Worm (Caenorhabditis elegans): ENCODE measurements around the gene apn-1.

Gene apn-1

ce11 chrII:8047264-8047663 lies at the start of gene apn-1:
Gene apn-1, plus strand, starts transcription at chrII:8047564.
- TF ChIP-seq tab-1 (GFP tag; IDR thresholded peaks at IDR 0.05): no peak
- no peak for TF ChIP-seq cog-1 (tag; optimal IDR thresholded peaks at IDR 0.05)
- no peak for TF ChIP-seq ref-1 (GFP tag; conservative IDR thresholded peaks at IDR 0.05)
- no peak for TF ChIP-seq med-1 (GFP tag; optimal IDR thresholded peaks at IDR 0.05; ENCODE audit: insufficient read depth)
- no peak for TF ChIP-seq T22C8.4 (GFP tag; IDR thresholded peaks at IDR 0.05)
- no peak for TF ChIP-seq klf-2 (GFP tag; conservative IDR thresholded peaks at IDR 0.05)
- no peak for TF ChIP-seq ztf-23 (GFP tag; IDR thresholded peaks at IDR 0.05)
- TF ChIP-seq ztf-29 (GFP tag; IDR thresholded peaks at IDR 0.05): no peak
- no peak for TF ChIP-seq flt-1 (GFP tag; IDR thresholded peaks at IDR 0.05)

ce11 chrII:8001428-8001827 lies 45.9 kb upstream of the apn-1 start:
- TF ChIP-seq flt-1 (GFP tag; IDR thresholded peaks at IDR 0.05): no peak
- TF ChIP-seq tab-1 (GFP tag; IDR thresholded peaks at IDR 0.05): no peak
- no peak for TF ChIP-seq ref-1 (GFP tag; conservative IDR thresholded peaks at IDR 0.05)
- no peak for TF ChIP-seq ztf-29 (GFP tag; IDR thresholded peaks at IDR 0.05)
- no peak for TF ChIP-seq T22C8.4 (GFP tag; IDR thresholded peaks at IDR 0.05)
- TF ChIP-seq cog-1 (tag; optimal IDR thresholded peaks at IDR 0.05): no peak
- no peak for TF ChIP-seq ztf-23 (GFP tag; IDR thresholded peaks at IDR 0.05)
- no peak for TF ChIP-seq klf-2 (GFP tag; conservative IDR thresholded peaks at IDR 0.05)
- TF ChIP-seq med-1 (GFP tag; optimal IDR thresholded peaks at IDR 0.05; ENCODE audit: insufficient read depth): no peak

ce11 chrII:8004157-8004556 lies 43.2 kb upstream of the apn-1 start, which contains the start of gene pgp-11:
Gene pgp-11, minus strand, starts transcription at chrII:8004257.
- TF ChIP-seq T22C8.4 (GFP tag; IDR thresholded peaks at IDR 0.05) (no peak), tab-1 (GFP tag; IDR thresholded peaks at IDR 0.05) (no peak), ztf-29 (GFP tag; IDR thresholded peaks at IDR 0.05) (no peak), ref-1 (GFP tag; conservative IDR thresholded peaks at IDR 0.05) (no peak), med-1 (GFP tag; optimal IDR thresholded peaks at IDR 0.05; ENCODE audit: insufficient read depth) (no peak), klf-2 (GFP tag; conservative IDR thresholded peaks at IDR 0.05) (no peak), cog-1 (tag; optimal IDR thresholded peaks at IDR 0.05) (no peak), ztf-23 (GFP tag; IDR thresholded peaks at IDR 0.05) (no peak), flt-1 (GFP tag; IDR thresholded peaks at IDR 0.05) (no peak)

ce11 chrII:8004752-8005151 lies 42.6 kb upstream of the apn-1 start:
- TF ChIP-seq cog-1 (tag; optimal IDR thresholded peaks at IDR 0.05) (no peak), med-1 (GFP tag; optimal IDR thresholded peaks at IDR 0.05; ENCODE audit: insufficient read depth) (no peak), flt-1 (GFP tag; IDR thresholded peaks at IDR 0.05) (no peak), ztf-29 (GFP tag; IDR thresholded peaks at IDR 0.05) (no peak), ref-1 (GFP tag; conservative IDR thresholded peaks at IDR 0.05) (no peak), tab-1 (GFP tag; IDR thresholded peaks at IDR 0.05) (no peak), ztf-23 (GFP tag; IDR thresholded peaks at IDR 0.05) (no peak), klf-2 (GFP tag; conservative IDR thresholded peaks at IDR 0.05) (no peak), T22C8.4 (GFP tag; IDR thresholded peaks at IDR 0.05) (no peak)

- TF ChIP-seq cog-1 (tag; optimal IDR thresholded peaks at IDR 0.05) (no peak), klf-2 (GFP tag; conservative IDR thresholded peaks at IDR 0.05) (no peak), T22C8.4 (GFP tag; IDR thresholded peaks at IDR 0.05) (no peak), ztf-29 (GFP tag; IDR thresholded peaks at IDR 0.05) (no peak), ref-1 (GFP tag; conservative IDR thresholded peaks at IDR 0.05) (no peak), flt-1 (GFP tag; IDR thresholded peaks at IDR 0.05) (no peak), tab-1 (GFP tag; IDR thresholded peaks at IDR 0.05) (no peak), ztf-23 (GFP tag; IDR thresholded peaks at IDR 0.05) (no peak), med-1 (GFP tag; optimal IDR thresholded peaks at IDR 0.05; ENCODE audit: insufficient read depth) (no peak)
Measured at ce11 chrII:8006962-8007361, 40.4 kb upstream of the apn-1 start.

ce11 chrII:8008334-8008733 lies 39.0 kb upstream of the apn-1 start, which contains the start of gene glna-2:
Gene glna-2, plus strand, starts transcription at chrII:8008634.
- TF ChIP-seq T22C8.4 (GFP tag; IDR thresholded peaks at IDR 0.05) (no peak), klf-2 (GFP tag; conservative IDR thresholded peaks at IDR 0.05) (no peak), ztf-29 (GFP tag; IDR thresholded peaks at IDR 0.05) (no peak), tab-1 (GFP tag; IDR thresholded peaks at IDR 0.05) (no peak), flt-1 (GFP tag; IDR thresholded peaks at IDR 0.05) (no peak), ztf-23 (GFP tag; IDR thresholded peaks at IDR 0.05) (no peak), cog-1 (tag; optimal IDR thresholded peaks at IDR 0.05) (no peak)

ce11 chrII:8012071-8013031 lies 35.0 kb upstream of the apn-1 start, which contains the start of gene DH11.2:
Gene DH11.2, plus strand, starts transcription at chrII:8012816.
- no peak for TF ChIP-seq klf-2 (GFP tag; conservative IDR thresholded peaks at IDR 0.05)
- TF ChIP-seq flt-1 (GFP tag; IDR thresholded peaks at IDR 0.05): no peak
- TF ChIP-seq med-1 (GFP tag; optimal IDR thresholded peaks at IDR 0.05; ENCODE audit: insufficient read depth): no peak
- no peak for TF ChIP-seq ref-1 (GFP tag; conservative IDR thresholded peaks at IDR 0.05)
- TF ChIP-seq T22C8.4 (GFP tag; IDR thresholded peaks at IDR 0.05): no peak
- TF ChIP-seq tab-1 (GFP tag; IDR thresholded peaks at IDR 0.05): no peak
- no peak for TF ChIP-seq cog-1 (tag; optimal IDR thresholded peaks at IDR 0.05)
- TF ChIP-seq ztf-29 (GFP tag; IDR thresholded peaks at IDR 0.05): no peak
- no peak for TF ChIP-seq ztf-23 (GFP tag; IDR thresholded peaks at IDR 0.05)

ce11 chrII:8015483-8015938 lies 31.9 kb upstream of the apn-1 start:
- TF ChIP-seq T22C8.4 (GFP tag; IDR thresholded peaks at IDR 0.05): 0 out of 2 replicates have a peak, but pooled peaks have one; percentile 13
- TF ChIP-seq cog-1 (tag; optimal IDR thresholded peaks at IDR 0.05): no peak

- TF ChIP-seq klf-2 (GFP tag; conservative IDR thresholded peaks at IDR 0.05) (no peak), ref-1 (GFP tag; conservative IDR thresholded peaks at IDR 0.05) (no peak), ztf-29 (GFP tag; IDR thresholded peaks at IDR 0.05) (no peak), med-1 (GFP tag; optimal IDR thresholded peaks at IDR 0.05; ENCODE audit: insufficient read depth) (no peak)
Measured at ce11 chrII:8016167-8016566, 31.2 kb upstream of the apn-1 start.
